Fruit fly (Drosophila melanogaster) whole organism, embryonic: Measurements from ENCODE around the gene VhaSFD.

Experiments
- Bdp1 ChIP-seq: fragments of 200-800 bp; sonication (Bioruptor generic); optimal IDR thresholded peaks from 3 replicates; lab custom pipeline; 2016; ENCODE audit warnings: missing biosample characterization, missing genetic modification characterization
- CG10366 ChIP-seq: fragments of 200-800 bp; sonication (Bioruptor generic); IDR thresholded peaks from 2 replicates; pipeline ENCODE4 v1.3.6; 2022; ENCODE audit warnings: missing biosample characterization, missing genetic modification characterization
- CG11723 ChIP-seq: fragments of 200-800 bp; sonication (Bioruptor generic); optimal IDR thresholded peaks from 2 replicates; lab custom pipeline; 2017; ENCODE audit warnings: missing biosample characterization, mild to moderate bottlenecking, missing genetic modification characterization
- CG12071 ChIP-seq: fragments of 200-800 bp; sonication (Bioruptor generic); optimal IDR thresholded peaks from 3 replicates; lab custom pipeline; 2018; ENCODE audit warnings: missing biosample characterization, mild to moderate bottlenecking, missing genetic modification characterization
- CG12769 ChIP-seq: fragments of 200-800 bp; sonication (Bioruptor generic); optimal IDR thresholded peaks from 2 replicates; lab custom pipeline; 2019; ENCODE audit warnings: missing biosample characterization, mild to moderate bottlenecking, missing genetic modification characterization, moderate library complexity
- CG13624 ChIP-seq: fragments of 200-800 bp; sonication (Bioruptor generic); optimal IDR thresholded peaks from 2 replicates; lab custom pipeline; 2016; ENCODE audit warnings: missing biosample characterization, missing genetic modification characterization
- CG14014 ChIP-seq: fragments of 200-800 bp; sonication (Bioruptor generic); IDR thresholded peaks from 2 replicates; pipeline ENCODE4 v1.3.6; 2022; ENCODE audit warnings: missing biosample characterization, missing genetic modification characterization
- CG17186 ChIP-seq: fragments of 200-800 bp; sonication (Bioruptor generic); optimal IDR thresholded peaks from 3 replicates; lab custom pipeline; 2017; ENCODE audit warnings: missing biosample characterization, missing genetic modification reagents, missing genetic modification characterization
- CG17802 ChIP-seq: fragments of 200-800 bp; sonication (Bioruptor generic); optimal IDR thresholded peaks from 2 replicates; lab custom pipeline; 2018; ENCODE audit warnings: missing biosample characterization, mild to moderate bottlenecking, missing genetic modification characterization, moderate library complexity
- CG2116 ChIP-seq: fragments of 200-800 bp; sonication (Bioruptor generic); optimal IDR thresholded peaks from 3 replicates; lab custom pipeline; 2018; ENCODE audit warnings: missing biosample characterization, mild to moderate bottlenecking, missing genetic modification characterization
- CG2120 ChIP-seq: fragments of 200-800 bp; sonication (Bioruptor generic); optimal IDR thresholded peaks from 3 replicates; lab custom pipeline; 2016; ENCODE audit warnings: missing biosample characterization, missing genetic modification characterization
- CG2875 ChIP-seq: fragments of 200-800 bp; sonication (Bioruptor generic); optimal IDR thresholded peaks from 2 replicates; lab custom pipeline; 2017; ENCODE audit warnings: missing biosample characterization, mild to moderate bottlenecking, missing genetic modification characterization, missing genetic modification reagents
- CG30431 ChIP-seq: fragments of 200-800 bp; sonication (Bioruptor generic); optimal IDR thresholded peaks from 2 replicates; lab custom pipeline; 2017; ENCODE audit warnings: missing biosample characterization, missing genetic modification characterization
- CG31388 ChIP-seq: fragments of 200-800 bp; sonication (Bioruptor generic); optimal IDR thresholded peaks from 2 replicates; lab custom pipeline; 2016; ENCODE audit warnings: missing biosample characterization, missing genetic modification characterization
- CG32532 ChIP-seq: fragments of 200-800 bp; sonication (Bioruptor generic); IDR thresholded peaks from 2 replicates; pipeline ENCODE4 v1.3.6; 2022; ENCODE audit warnings: missing biosample characterization, missing genetic modification characterization
- CG32772 ChIP-seq: fragments of 200-800 bp; sonication (Bioruptor generic); IDR thresholded peaks from 2 replicates; pipeline ENCODE4 v1.3.6; 2022; ENCODE audit warnings: missing biosample characterization, missing genetic modification characterization
- CG34376 ChIP-seq: fragments of 200-800 bp; sonication (Bioruptor generic); optimal IDR thresholded peaks from 2 replicates; lab custom pipeline; 2018; ENCODE audit warnings: missing biosample characterization, mild to moderate bottlenecking, missing genetic modification characterization
- CG3726 ChIP-seq: fragments of 200-800 bp; sonication (Bioruptor generic); IDR thresholded peaks from 3 replicates; pipeline ENCODE4, ENCODE4 v1.3.6; 2022; ENCODE audit warnings: missing biosample characterization, missing genetic modification characterization
- CG6813 ChIP-seq: fragments of 200-800 bp; sonication (Bioruptor generic); optimal IDR thresholded peaks from 2 replicates; lab custom pipeline; 2017; ENCODE audit warnings: missing biosample characterization, missing genetic modification characterization, mild to moderate bottlenecking, moderate library complexity, missing genetic modification reagents
- CG7357 ChIP-seq: fragments of 200-800 bp; sonication (Bioruptor generic); IDR thresholded peaks from 3 replicates; pipeline ENCODE4 v1.3.6; 2022; ENCODE audit warnings: missing biosample characterization, missing genetic modification characterization
- CG8765 ChIP-seq: fragments of 200-800 bp; sonication (Bioruptor generic); IDR thresholded peaks from 2 replicates; pipeline ENCODE4 v1.3.6; 2022; ENCODE audit warnings: missing biosample characterization, missing genetic modification characterization
- CG9797 ChIP-seq: fragments of 200-800 bp; sonication (Bioruptor generic); optimal IDR thresholded peaks from 3 replicates; lab custom pipeline; 2018; ENCODE audit warnings: missing biosample characterization, mild to moderate bottlenecking, missing genetic modification characterization
- Dref ChIP-seq: fragments of 200-800 bp; sonication (Bioruptor generic); IDR thresholded peaks from 2 replicates; pipeline ENCODE4 v1.3.6; 2022; ENCODE audit warnings: missing biosample characterization, missing genetic modification characterization
- Drgx ChIP-seq: fragments of 200-800 bp; sonication (Bioruptor generic); IDR thresholded peaks from 2 replicates; pipeline ENCODE4 v1.3.6; 2022; ENCODE audit warnings: missing biosample characterization, missing genetic modification characterization
- HLH3B ChIP-seq: fragments of 200-800 bp; sonication (Bioruptor generic); IDR thresholded peaks from 2 replicates; pipeline ENCODE4 v1.3.6; 2022; ENCODE audit warnings: missing biosample characterization, missing genetic modification characterization
- HLH54F ChIP-seq: fragments of 200-800 bp; sonication (Bioruptor generic); optimal IDR thresholded peaks from 3 replicates; lab custom pipeline; 2016; ENCODE audit warnings: missing biosample characterization, missing genetic modification characterization
- NC2β ChIP-seq: fragments of 200-800 bp; sonication (Bioruptor generic); optimal IDR thresholded peaks from 2 replicates; lab custom pipeline; 2016; ENCODE audit warnings: missing biosample characterization, missing genetic modification characterization
- Neu2 ChIP-seq: fragments of 200-800 bp; sonication (Bioruptor generic); optimal IDR thresholded peaks from 3 replicates; lab custom pipeline; 2016; ENCODE audit warnings: missing biosample characterization, missing genetic modification characterization, borderline replicate concordance
- Oaz ChIP-seq: fragments of 200-800 bp; sonication (Bioruptor generic); IDR thresholded peaks from 2 replicates; pipeline ENCODE4 v1.3.6; 2022; ENCODE audit warnings: missing biosample characterization, missing genetic modification characterization
- Opbp ChIP-seq: fragments of 200-800 bp; sonication (Bioruptor generic); IDR thresholded peaks from 3 replicates; pipeline ENCODE4 v1.3.6; 2022; ENCODE audit warnings: missing biosample characterization, missing genetic modification characterization; ENCODE audit not compliant: partially characterized antibody
- PHDP ChIP-seq: fragments of 200-800 bp; sonication (Bioruptor generic); optimal IDR thresholded peaks from 3 replicates; lab custom pipeline; 2018; ENCODE audit warnings: missing biosample characterization, mild to moderate bottlenecking, missing genetic modification characterization, moderate library complexity
- ab ChIP-seq: fragments of 200-800 bp; sonication (Bioruptor generic); optimal IDR thresholded peaks from 2 replicates; lab custom pipeline; 2016; ENCODE audit warnings: missing biosample characterization, missing genetic modification characterization
- az2 ChIP-seq: fragments of 200-800 bp; sonication (Bioruptor generic); optimal IDR thresholded peaks from 3 replicates; lab custom pipeline; 2016; ENCODE audit warnings: missing biosample characterization, missing genetic modification characterization
- cg ChIP-seq: fragments of 200-800 bp; sonication (Bioruptor generic); optimal IDR thresholded peaks from 3 replicates; lab custom pipeline; 2019; ENCODE audit warnings: missing biosample characterization, mild to moderate bottlenecking, missing genetic modification characterization, moderate library complexity
- dm ChIP-seq: fragments of 200-800 bp; sonication (Bioruptor generic); optimal IDR thresholded peaks from 3 replicates; lab custom pipeline; 2016; ENCODE audit warnings: missing biosample characterization, missing genetic modification characterization
- emc ChIP-seq: fragments of 200-800 bp; sonication (Bioruptor generic); optimal IDR thresholded peaks from 2 replicates; lab custom pipeline; 2016; ENCODE audit warnings: missing biosample characterization, missing genetic modification characterization
- gce ChIP-seq: fragments of 200-800 bp; sonication (Bioruptor generic); IDR thresholded peaks from 3 replicates; pipeline ENCODE4 v1.3.6; 2022; ENCODE audit warnings: missing biosample characterization, missing genetic modification characterization
- gcm2 ChIP-seq: fragments of 200-800 bp; sonication (Bioruptor generic); optimal IDR thresholded peaks from 2 replicates; lab custom pipeline; 2016; ENCODE audit warnings: missing biosample characterization, missing genetic modification characterization
- grau ChIP-seq: fragments of 200-800 bp; optimal IDR thresholded peaks from 3 replicates; lab custom pipeline; 2019; ENCODE audit warnings: missing biosample characterization, mild to moderate bottlenecking, missing genetic modification characterization, moderate library complexity
- gt ChIP-seq: fragments of 200-800 bp; sonication (Bioruptor generic); IDR thresholded peaks from 2 replicates; pipeline ENCODE4 v1.3.6; 2022; ENCODE audit warnings: missing biosample characterization, missing genetic modification characterization
- klu ChIP-seq: fragments of 200-800 bp; sonication (Bioruptor generic); IDR thresholded peaks from 2 replicates; pipeline ENCODE4 v1.3.6; 2022; ENCODE audit warnings: missing biosample characterization, missing genetic modification characterization
- kni ChIP-seq: fragments of 200-800 bp; sonication (Bioruptor generic); optimal IDR thresholded peaks from 3 replicates; lab custom pipeline; 2017; ENCODE audit warnings: mild to moderate bottlenecking, missing biosample characterization, missing genetic modification reagents, missing genetic modification characterization
- mirr ChIP-seq: fragments of 200-800 bp; sonication (Bioruptor generic); optimal IDR thresholded peaks from 3 replicates; lab custom pipeline; 2018; ENCODE audit warnings: missing biosample characterization, mild to moderate bottlenecking, missing genetic modification characterization
- mld ChIP-seq: fragments of 200-800 bp; sonication (Bioruptor generic); IDR thresholded peaks from 3 replicates; pipeline ENCODE4 v1.3.6; 2022; ENCODE audit warnings: missing biosample characterization, missing genetic modification characterization; ENCODE audit not compliant: partially characterized antibody
- pb ChIP-seq: fragments of 200-800 bp; sonication (Bioruptor generic); optimal IDR thresholded peaks from 3 replicates; lab custom pipeline; 2016; ENCODE audit warnings: missing biosample characterization, missing genetic modification characterization
- pfk ChIP-seq: fragments of 200-800 bp; sonication (Bioruptor generic); optimal IDR thresholded peaks from 2 replicates; lab custom pipeline; 2018; ENCODE audit warnings: missing biosample characterization, mild to moderate bottlenecking, missing genetic modification characterization, moderate library complexity
- pros ChIP-seq: fragments of 200-800 bp; sonication (Bioruptor generic); optimal IDR thresholded peaks from 3 replicates; lab custom pipeline; 2019; ENCODE audit warnings: missing biosample characterization, mild to moderate bottlenecking, missing genetic modification characterization, moderate library complexity
- salm ChIP-seq: fragments of 200-800 bp; sonication (Bioruptor generic); optimal IDR thresholded peaks from 2 replicates; lab custom pipeline; 2018; ENCODE audit warnings: missing biosample characterization, mild to moderate bottlenecking, missing genetic modification characterization
- seq ChIP-seq: fragments of 200-800 bp; sonication (Bioruptor generic); IDR thresholded peaks from 2 replicates; pipeline ENCODE4 v1.3.6; 2022; ENCODE audit warnings: missing biosample characterization, missing genetic modification characterization
- sisA ChIP-seq: fragments of 200-800 bp; sonication (Bioruptor generic); IDR thresholded peaks from 2 replicates; pipeline ENCODE4 v1.3.6; 2022; ENCODE audit warnings: missing biosample characterization, missing genetic modification characterization
- wek ChIP-seq: fragments of 200-800 bp; sonication (Bioruptor generic); optimal IDR thresholded peaks from 3 replicates; lab custom pipeline; 2018; ENCODE audit warnings: missing biosample characterization, mild to moderate bottlenecking, missing genetic modification characterization, moderate library complexity

VhaSFD gene

DNA sequence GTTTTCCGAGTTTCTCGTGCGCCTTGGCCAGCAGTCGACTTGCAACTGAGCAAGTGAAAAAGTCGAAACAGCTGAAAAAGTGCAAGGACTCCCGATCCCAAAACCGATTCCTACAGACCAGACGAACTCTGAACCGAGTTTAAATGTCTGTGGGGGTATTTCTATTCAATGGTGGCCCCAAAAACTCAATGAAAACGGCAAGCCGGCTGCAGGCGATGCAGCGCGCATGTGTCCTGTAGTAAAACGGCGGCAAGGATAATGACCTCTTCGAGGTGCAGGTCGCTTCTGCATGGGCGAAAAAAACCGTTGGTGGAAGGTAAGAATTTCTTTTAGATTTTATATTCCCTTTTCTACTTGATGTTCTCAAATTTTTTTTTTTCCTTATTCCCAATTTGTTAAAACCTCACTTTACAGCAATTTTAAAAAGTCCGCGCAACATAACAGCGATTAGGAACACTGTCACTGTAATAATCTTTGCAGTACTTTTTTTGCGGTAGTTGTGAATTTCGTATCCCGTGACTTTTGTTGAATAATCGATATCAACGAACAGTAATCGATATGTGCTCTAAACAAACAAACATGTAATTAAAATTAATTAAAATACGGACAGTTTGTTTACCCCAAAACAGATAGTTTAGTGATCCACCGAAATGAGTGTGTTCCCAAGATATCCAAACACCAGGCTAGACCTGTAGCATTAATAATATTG lies 50.8 kb downstream of the VhaSFD start, which contains the start of the genes Trpgamma and her (continued):
- TF ChIP-seq seq (GFP tag; lab: Robert Waterston, UW) (no peak), CG8765 (GFP tag; lab: Robert Waterston, UW) (no peak), CG13624 (peak; percentile 45), CG31388 (GFP tag; lab: Kevin White, UChicago) (no peak), CG32772 (GFP tag; lab: Robert Waterston, UW) (no peak), pb (GFP tag; lab: Kevin White, UChicago) (no peak), HLH54F (GFP tag; lab: Kevin White, UChicago) (no peak), ab (GFP tag; lab: Kevin White, UChicago) (no peak), salm (tag; lab: Kevin White, UChicago) (no peak), Oaz (GFP tag; lab: Robert Waterston, UW) (no peak), mld (GFP tag; lab: Robert Waterston, UW) (peak; percentile 70; the same call in 2 of the 3 replicates), Neu2 (GFP tag; lab: Kevin White, UChicago) (no peak), CG9797 (GFP tag; lab: Kevin White, UChicago) (no peak), klu (no peak), CG17186 (GFP tag; lab: Kevin White, UChicago) (peak; percentile 11), wek (GFP tag; lab: Kevin White, UChicago) (no peak), CG30431 (no peak), CG14014 (no peak), CG3726 (GFP tag; lab: Robert Waterston, UW) (0 out of 3 replicates have a peak, but pooled peaks have one; percentile 28), pfk (GFP tag; lab: Kevin White, UChicago) (no peak), Opbp (GFP tag; lab: Robert Waterston, UW) (peak; percentile 90), emc (GFP tag; lab: Kevin White, UChicago) (no peak), kni (GFP tag; lab: Kevin White, UChicago) (no peak), CG34376 (no peak), CG10366 (GFP tag; lab: Robert Waterston, UW) (no peak), CG7357 (no peak), sisA (GFP tag; lab: Robert Waterston, UW) (no peak), NC2β (GFP tag; lab: Kevin White, UChicago) (no peak), mirr (GFP tag; lab: Kevin White, UChicago) (no peak), gt (GFP tag; lab: Robert Waterston, UW) (no peak), pros (GFP tag; lab: Kevin White, UChicago) (no peak), Dref (GFP tag; lab: Robert Waterston, UW) (peak; percentile 85), CG12071 (GFP tag; lab: Kevin White, UChicago) (no peak), az2 (no peak), Bdp1 (GFP tag; lab: Kevin White, UChicago) (no peak), CG32532 (GFP tag; lab: Robert Waterston, UW) (no peak), cg (no peak), gce (GFP tag; lab: Robert Waterston, UW) (no peak), PHDP (tag; lab: Kevin White, UChicago) (no peak), CG2875 (GFP tag; lab: Kevin White, UChicago) (no peak), gcm2 (no peak), HLH3B (no peak), CG2116 (GFP tag; lab: Kevin White, UChicago) (peak; percentile 77), dm (peak; percentile 8), CG6813 (no peak), Drgx (GFP tag; lab: Robert Waterston, UW) (no peak), CG12769 (no peak), grau (tag; lab: Kevin White, UChicago) (no peak), CG17802 (tag; lab: Kevin White, UChicago) (no peak), CG11723 (GFP tag; lab: Kevin White, UChicago) (no peak), CG2120 (GFP tag; lab: Kevin White, UChicago) (peak; percentile 40)
